Fruit fly (Drosophila melanogaster) whole organism, pupa: ENCODE data around the gene bol.

Source experiments
- CG10348 ChIP-seq: fragments of 200-800 bp; sonication (Bioruptor generic); IDR thresholded peaks from 2 replicates; pipeline ENCODE4 v1.3.6; 2022; ENCODE audit warnings: missing biosample characterization, missing genetic modification characterization
- CG12605 ChIP-seq: fragments of 200-800 bp; sonication (Bioruptor generic); IDR thresholded peaks from 2 replicates; pipeline ENCODE4 v1.3.6; 2022; ENCODE audit warnings: missing biosample characterization, missing genetic modification characterization
- CG13204 ChIP-seq: fragments of 200-800 bp; sonication (Bioruptor generic); optimal IDR thresholded peaks from 2 replicates; lab custom pipeline; 2018; ENCODE audit warnings: missing biosample characterization, mild to moderate bottlenecking, missing genetic modification characterization, moderate library complexity
- CG14655 ChIP-seq: fragments of 200-800 bp; sonication (Bioruptor generic); optimal IDR thresholded peaks from 3 replicates; lab custom pipeline; 2017; ENCODE audit warnings: mild to moderate bottlenecking, missing biosample characterization, missing genetic modification reagents, missing genetic modification characterization
- CG15710 ChIP-seq: fragments of 200-800 bp; sonication (Bioruptor generic); optimal IDR thresholded peaks from 2 replicates; lab custom pipeline; 2018; ENCODE audit warnings: missing biosample characterization, mild to moderate bottlenecking, missing genetic modification characterization, moderate library complexity
- CG17806 ChIP-seq: fragments of 200-800 bp; sonication (Bioruptor generic); optimal IDR thresholded peaks from 2 replicates; lab custom pipeline; 2018; ENCODE audit warnings: missing biosample characterization, mild to moderate bottlenecking, missing genetic modification characterization, moderate library complexity
- CG32121 ChIP-seq: fragments of 200-800 bp; sonication (Bioruptor generic); IDR thresholded peaks from 2 replicates; pipeline ENCODE4 v1.3.6; 2022; ENCODE audit warnings: missing biosample characterization, missing genetic modification characterization
- CG34367 ChIP-seq: fragments of 200-800 bp; sonication (Bioruptor generic); optimal IDR thresholded peaks from 2 replicates; lab custom pipeline; 2018; ENCODE audit warnings: missing biosample characterization, mild to moderate bottlenecking, missing genetic modification characterization
- CG4496 ChIP-seq: fragments of 200-800 bp; sonication (Bioruptor generic); IDR thresholded peaks from 3 replicates; pipeline ENCODE4 v1.3.6; 2022; ENCODE audit warnings: missing biosample characterization, missing genetic modification characterization
- CG8159 ChIP-seq: fragments of 200-800 bp; sonication (Bioruptor generic); optimal IDR thresholded peaks from 3 replicates; lab custom pipeline; 2018; ENCODE audit warnings: missing biosample characterization, mild to moderate bottlenecking, missing genetic modification characterization, moderate library complexity
- CG8301 ChIP-seq: fragments of 200-800 bp; sonication (Bioruptor generic); optimal IDR thresholded peaks from 2 replicates; lab custom pipeline; 2018; ENCODE audit warnings: missing biosample characterization, mild to moderate bottlenecking, missing genetic modification characterization
- CG9948 ChIP-seq: fragments of 200-800 bp; sonication (Bioruptor generic); optimal IDR thresholded peaks from 2 replicates; lab custom pipeline; 2018; ENCODE audit warnings: missing biosample characterization, mild to moderate bottlenecking, missing genetic modification characterization, moderate library complexity
- D1 ChIP-seq: fragments of 200-800 bp; sonication (Bioruptor generic); optimal IDR thresholded peaks from 2 replicates; lab custom pipeline; 2018; ENCODE audit warnings: missing biosample characterization, mild to moderate bottlenecking, missing genetic modification characterization, moderate library complexity
- EcR ChIP-seq: fragments of 200-800 bp; sonication (Bioruptor generic); optimal IDR thresholded peaks from 3 replicates; lab custom pipeline; 2019; ENCODE audit warnings: missing biosample characterization, missing genetic modification characterization, mild to moderate bottlenecking, moderate library complexity, missing genetic modification reagents
- Ets98B ChIP-seq: fragments of 200-800 bp; sonication (Bioruptor generic); IDR thresholded peaks from 2 replicates; pipeline ENCODE4 v1.3.6; 2022; ENCODE audit warnings: missing biosample characterization, missing genetic modification characterization
- Pif1A ChIP-seq: fragments of 200-800 bp; sonication (Bioruptor generic); optimal IDR thresholded peaks from 3 replicates; lab custom pipeline; 2016; ENCODE audit warnings: missing biosample characterization, missing genetic modification characterization
- Pif1B ChIP-seq: fragments of 200-800 bp; sonication (Bioruptor generic); optimal IDR thresholded peaks from 3 replicates; lab custom pipeline; 2016; ENCODE audit warnings: missing biosample characterization, missing genetic modification characterization
- Snoo ChIP-seq: fragments of 200-800 bp; sonication (Bioruptor generic); optimal IDR thresholded peaks from 3 replicates; lab custom pipeline; 2017; ENCODE audit warnings: missing biosample characterization, mild to moderate bottlenecking, missing genetic modification characterization, inconsistent platforms
- fd96Ca ChIP-seq: fragments of 200-800 bp; sonication (Bioruptor generic); IDR thresholded peaks from 3 replicates; pipeline ENCODE4 v1.3.6; 2022; ENCODE audit warnings: missing biosample characterization, missing genetic modification characterization
- gl ChIP-seq: fragments of 200-800 bp; sonication (Bioruptor generic); optimal IDR thresholded peaks from 2 replicates; lab custom pipeline; 2018; ENCODE audit warnings: missing biosample characterization, mild to moderate bottlenecking, missing genetic modification characterization
- rn ChIP-seq: fragments of 200-800 bp; sonication (Bioruptor generic); IDR thresholded peaks from 2 replicates; pipeline ENCODE4 v1.3.6; 2022; ENCODE audit warnings: missing biosample characterization, missing genetic modification characterization

Gene bol

DNA sequence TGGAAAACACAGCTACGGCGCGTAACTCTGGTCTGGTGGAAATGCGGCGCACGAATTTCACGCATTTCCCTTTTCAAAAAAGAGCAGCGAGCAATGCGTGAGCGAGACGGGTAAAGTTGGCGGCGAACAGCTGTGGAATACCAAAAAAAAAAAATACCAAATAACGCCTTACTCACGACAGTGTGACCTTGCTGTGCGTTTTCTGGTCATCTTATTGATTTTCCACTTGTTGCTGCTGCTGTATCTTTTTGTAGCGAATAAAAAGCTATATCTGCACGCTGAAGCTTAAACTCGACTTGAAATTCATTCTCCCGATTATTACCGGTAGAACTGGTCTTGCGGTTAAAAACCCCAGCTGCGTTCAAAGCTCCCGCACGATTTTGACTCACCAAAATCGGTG lies at the start of gene bol, which contains the start of gene Dhpr:
TSS of gene bol (minus strand) at position 57 of the 400 bp plus-strand sequence.
TSS of gene Dhpr (plus strand) at position 212 of the 400 bp plus-strand sequence.
- TF ChIP-seq CG32121: no peak
- no peak for TF ChIP-seq fd96Ca (GFP tag; lab: Robert Waterston, UW)
- no peak for TF ChIP-seq gl (tag; lab: Kevin White, UChicago)
- peak; percentile 37; the same call in 1 of the 2 replicates for TF ChIP-seq Ets98B
- no peak for TF ChIP-seq Pif1A (GFP tag; lab: Kevin White, UChicago)
- peak; percentile 78 for TF ChIP-seq CG12605 (GFP tag; lab: Robert Waterston, UW)
- TF ChIP-seq CG34367 (tag; lab: Kevin White, UChicago): no peak
- TF ChIP-seq EcR (GFP tag; lab: Kevin White, UChicago): peak; percentile 65
- no peak for TF ChIP-seq Snoo (tag; lab: Kevin White, UChicago)
- no peak for TF ChIP-seq CG8301
- TF ChIP-seq Pif1B (GFP tag; lab: Kevin White, UChicago): no peak

- TF ChIP-seq CG32121 (no peak), Pif1B (GFP tag; lab: Kevin White, UChicago) (no peak), Ets98B (no peak), gl (tag; lab: Kevin White, UChicago) (no peak), CG17806 (no peak), rn (GFP tag; lab: Robert Waterston, UW) (no peak), Pif1A (GFP tag; lab: Kevin White, UChicago) (no peak), CG10348 (GFP tag; lab: Robert Waterston, UW) (no peak), CG34367 (tag; lab: Kevin White, UChicago) (no peak), CG14655 (GFP tag; lab: Kevin White, UChicago) (no peak), fd96Ca (GFP tag; lab: Robert Waterston, UW) (no peak), CG8301 (no peak), Snoo (tag; lab: Kevin White, UChicago) (no peak), D1 (no peak), CG4496 (GFP tag; lab: Robert Waterston, UW) (no peak), CG8159 (tag; lab: Kevin White, UChicago) (no peak), CG13204 (GFP tag; lab: Kevin White, UChicago) (no peak), CG12605 (GFP tag; lab: Robert Waterston, UW) (no peak)
These were observed 47.9 kb upstream of the bol start, which contains the start of gene Rdl for dm6 chr3L:9182053-9182572. Gene Rdl (minus strand): TSS chr3L:9182149.

dm6 chr3L:9151183-9151786 lies 17.1 kb upstream of the bol start:
- TF ChIP-seq CG14655 (GFP tag; lab: Kevin White, UChicago) (no peak), CG12605 (GFP tag; lab: Robert Waterston, UW) (no peak), D1 (no peak), CG32121 (no peak), CG17806 (no peak), fd96Ca (GFP tag; lab: Robert Waterston, UW) (no peak), Pif1A (GFP tag; lab: Kevin White, UChicago) (no peak), CG8159 (tag; lab: Kevin White, UChicago) (no peak), Pif1B (GFP tag; lab: Kevin White, UChicago) (no peak), CG15710 (tag; lab: Kevin White, UChicago) (no peak), gl (tag; lab: Kevin White, UChicago) (no peak), EcR (GFP tag; lab: Kevin White, UChicago) (no peak), Snoo (tag; lab: Kevin White, UChicago) (no peak), CG13204 (GFP tag; lab: Kevin White, UChicago) (no peak), Ets98B (no peak), CG10348 (GFP tag; lab: Robert Waterston, UW) (no peak), CG4496 (GFP tag; lab: Robert Waterston, UW) (no peak), CG8301 (no peak), rn (GFP tag; lab: Robert Waterston, UW) (no peak), CG34367 (tag; lab: Kevin White, UChicago) (no peak)
- TF ChIP-seq, all 21 proteins: peak for 0

- no peak for TF ChIP-seq CG15710 (tag; lab: Kevin White, UChicago)
These were observed 7.8 kb upstream of the bol start for dm6 chr3L:9141998-9142397.

DNA sequence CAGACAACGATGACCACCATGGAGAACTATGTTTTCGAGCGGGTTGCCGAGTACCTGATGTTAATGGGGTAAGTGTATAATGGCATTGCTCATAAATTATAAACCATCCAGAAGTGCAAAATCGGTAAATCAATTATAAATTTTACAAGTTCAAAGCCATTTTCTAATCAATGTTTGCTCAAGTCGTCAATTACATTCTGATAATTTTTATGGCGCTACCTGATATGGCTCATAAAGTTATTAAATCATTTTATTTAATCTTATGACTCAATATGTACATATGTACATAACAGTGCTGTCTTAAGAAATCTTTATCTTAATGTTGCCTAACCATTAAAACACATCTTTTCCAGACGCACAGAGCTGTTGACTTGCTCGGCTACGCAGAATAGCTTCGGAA lies 5.3 kb upstream of the bol start:
- TF ChIP-seq EcR (GFP tag; lab: Kevin White, UChicago) (no peak), D1 (no peak), Snoo (tag; lab: Kevin White, UChicago) (no peak), CG32121 (no peak), CG12605 (GFP tag; lab: Robert Waterston, UW) (no peak), Pif1A (GFP tag; lab: Kevin White, UChicago) (no peak), CG4496 (GFP tag; lab: Robert Waterston, UW) (no peak), Ets98B (no peak), CG9948 (tag; lab: Kevin White, UChicago) (no peak), CG10348 (GFP tag; lab: Robert Waterston, UW) (no peak), gl (tag; lab: Kevin White, UChicago) (no peak)
